Fruit fly (Drosophila melanogaster) whole organism, embryonic: ENCODE results near the gene Actn3.

ENCODE experiments used
- Aef1 ChIP-seq: fragments of 200-800 bp; sonication (Bioruptor generic); IDR thresholded peaks from 3 replicates; pipeline ENCODE4 v1.3.6; 2022; ENCODE audit warnings: missing biosample characterization, missing genetic modification characterization
- B-H1 ChIP-seq: fragments of 200-800 bp; sonication (Bioruptor generic); IDR thresholded peaks from 3 replicates; pipeline ENCODE4 v1.3.6; 2022; ENCODE audit warnings: missing biosample characterization, missing genetic modification characterization
- CG10209 ChIP-seq: fragments of 200-800 bp; sonication (Bioruptor generic); optimal IDR thresholded peaks from 3 replicates; lab custom pipeline; 2017; ENCODE audit warnings: missing biosample characterization, mild to moderate bottlenecking, missing genetic modification characterization, missing genetic modification reagents
- CG10462 ChIP-seq: fragments of 200-800 bp; sonication (Bioruptor generic); optimal IDR thresholded peaks from 2 replicates; lab custom pipeline; 2016; ENCODE audit warnings: missing biosample characterization, missing genetic modification characterization
- CG14050 ChIP-seq: fragments of 200-800 bp; sonication (Bioruptor generic); IDR thresholded peaks from 3 replicates; pipeline ENCODE4 v1.3.6; 2022; ENCODE audit warnings: missing biosample characterization, missing genetic modification characterization
- CG14710 ChIP-seq: fragments of 200-800 bp; sonication (Bioruptor generic); optimal IDR thresholded peaks from 3 replicates; lab custom pipeline; 2019; ENCODE audit warnings: missing biosample characterization, mild to moderate bottlenecking, missing genetic modification characterization, moderate library complexity
- CG15011 ChIP-seq: fragments of 200-800 bp; sonication (Bioruptor generic); optimal IDR thresholded peaks from 3 replicates; lab custom pipeline; 2018; ENCODE audit warnings: missing biosample characterization, mild to moderate bottlenecking, missing genetic modification characterization
- CG15073 ChIP-seq: fragments of 200-800 bp; sonication (Bioruptor generic); optimal IDR thresholded peaks from 2 replicates; lab custom pipeline; 2016; ENCODE audit warnings: missing biosample characterization, missing genetic modification characterization
- CG17385 ChIP-seq: fragments of 200-800 bp; sonication (Bioruptor generic); optimal IDR thresholded peaks from 3 replicates; lab custom pipeline; 2018; ENCODE audit warnings: missing biosample characterization, mild to moderate bottlenecking, missing genetic modification characterization
- CG17568 ChIP-seq: fragments of 200-800 bp; sonication (Bioruptor generic); optimal IDR thresholded peaks from 2 replicates; lab custom pipeline; 2018; ENCODE audit warnings: missing biosample characterization, mild to moderate bottlenecking, missing genetic modification characterization, moderate library complexity
- CG2889 ChIP-seq: fragments of 200-800 bp; sonication (Bioruptor generic); IDR thresholded peaks from 3 replicates; pipeline ENCODE4 v1.3.6; 2022; ENCODE audit warnings: missing biosample characterization, missing genetic modification characterization
- CG32532 ChIP-seq: fragments of 200-800 bp; sonication (Bioruptor generic); IDR thresholded peaks from 2 replicates; pipeline ENCODE4 v1.3.6; 2022; ENCODE audit warnings: missing biosample characterization, missing genetic modification characterization
- CG4617 ChIP-seq: fragments of 200-800 bp; sonication (Bioruptor generic); optimal IDR thresholded peaks from 3 replicates; lab custom pipeline; 2016; ENCODE audit warnings: missing biosample characterization, missing genetic modification characterization, borderline replicate concordance
- CG5180 ChIP-seq: fragments of 200-800 bp; sonication (Bioruptor generic); optimal IDR thresholded peaks from 3 replicates; lab custom pipeline; 2017; ENCODE audit warnings: missing biosample characterization, missing genetic modification characterization, mild to moderate bottlenecking, moderate library complexity, missing genetic modification reagents
- CG6654 ChIP-seq: fragments of 200-800 bp; sonication (Bioruptor generic); optimal IDR thresholded peaks from 2 replicates; lab custom pipeline; 2017; ENCODE audit warnings: missing biosample characterization, mild to moderate bottlenecking, missing genetic modification characterization
- CG6791 ChIP-seq: fragments of 200-800 bp; sonication (Bioruptor generic); IDR thresholded peaks from 3 replicates; pipeline ENCODE4 v1.3.6; 2022; ENCODE audit warnings: missing biosample characterization, missing genetic modification characterization; ENCODE audit not compliant: partially characterized antibody
- CG9876 ChIP-seq: fragments of 200-800 bp; sonication (Bioruptor generic); optimal IDR thresholded peaks from 2 replicates; lab custom pipeline; 2016; ENCODE audit warnings: missing biosample characterization, missing genetic modification characterization
- HHEX ChIP-seq: fragments of 200-800 bp; sonication (Bioruptor generic); optimal IDR thresholded peaks from 3 replicates; lab custom pipeline; 2017; ENCODE audit warnings: missing biosample characterization, mild to moderate bottlenecking, missing genetic modification characterization, missing genetic modification reagents
- Hey ChIP-seq: fragments of 200-800 bp; sonication (Bioruptor generic); optimal IDR thresholded peaks from 3 replicates; lab custom pipeline; 2018; ENCODE audit warnings: missing biosample characterization, mild to moderate bottlenecking, missing genetic modification characterization
- Kr ChIP-seq: fragments of 200-800 bp; sonication (Bioruptor generic); optimal IDR thresholded peaks from 2 replicates; lab custom pipeline; 2017; ENCODE audit warnings: missing biosample characterization, mild to moderate bottlenecking, missing genetic modification characterization
- Meics ChIP-seq: fragments of 200-800 bp; sonication (Bioruptor generic); optimal IDR thresholded peaks from 2 replicates; lab custom pipeline; 2017; ENCODE audit warnings: missing biosample characterization, mild to moderate bottlenecking, missing genetic modification characterization
- Opbp ChIP-seq: fragments of 200-800 bp; sonication (Bioruptor generic); IDR thresholded peaks from 3 replicates; pipeline ENCODE4 v1.3.6; 2022; ENCODE audit warnings: missing biosample characterization, missing genetic modification characterization; ENCODE audit not compliant: partially characterized antibody
- PHDP ChIP-seq: fragments of 200-800 bp; sonication (Bioruptor generic); optimal IDR thresholded peaks from 3 replicates; lab custom pipeline; 2018; ENCODE audit warnings: missing biosample characterization, mild to moderate bottlenecking, missing genetic modification characterization, moderate library complexity
- Six4 ChIP-seq: fragments of 200-800 bp; sonication (Bioruptor generic); optimal IDR thresholded peaks from 2 replicates; lab custom pipeline; 2016; ENCODE audit warnings: missing biosample characterization, missing genetic modification characterization
- Ssrp ChIP-seq: fragments of 200-800 bp; sonication (Bioruptor generic); optimal IDR thresholded peaks from 2 replicates; lab custom pipeline; 2018; ENCODE audit warnings: missing biosample characterization, mild to moderate bottlenecking, missing genetic modification characterization, moderate library complexity
- ab ChIP-seq: fragments of 200-800 bp; sonication (Bioruptor generic); optimal IDR thresholded peaks from 2 replicates; lab custom pipeline; 2016; ENCODE audit warnings: missing biosample characterization, missing genetic modification characterization
- ase ChIP-seq: fragments of 200-800 bp; sonication (Bioruptor generic); IDR thresholded peaks from 3 replicates; pipeline ENCODE4 v1.3.6; 2022; ENCODE audit warnings: missing biosample characterization, missing genetic modification characterization
- ato ChIP-seq: fragments of 200-800 bp; sonication (Bioruptor generic); IDR thresholded peaks from 2 replicates; pipeline ENCODE4 v1.3.6; 2022; ENCODE audit warnings: missing biosample characterization, missing genetic modification characterization; ENCODE audit not compliant: partially characterized antibody
- cad ChIP-seq: fragments of >200 bp; optimal IDR thresholded peaks from 2 replicates; lab custom pipeline; 2017; ENCODE audit warnings: missing biosample characterization, missing genetic modification characterization
- cato ChIP-seq: fragments of 200-800 bp; sonication (Bioruptor generic); optimal IDR thresholded peaks from 2 replicates; lab custom pipeline; 2016; ENCODE audit warnings: missing biosample characterization, missing genetic modification characterization, borderline replicate concordance
- chn ChIP-seq: fragments of 200-800 bp; sonication (Bioruptor generic); optimal IDR thresholded peaks from 2 replicates; lab custom pipeline; 2016; ENCODE audit warnings: missing biosample characterization, missing genetic modification characterization
- corto ChIP-seq: fragments of 200-800 bp; sonication (Bioruptor generic); optimal IDR thresholded peaks from 2 replicates; lab custom pipeline; 2016; ENCODE audit warnings: missing biosample characterization, mild to moderate bottlenecking, missing genetic modification characterization, moderate library complexity
- crol ChIP-seq: fragments of 200-800 bp; sonication (Bioruptor generic); IDR thresholded peaks from 2 replicates; pipeline ENCODE4 v1.3.6; 2022; ENCODE audit warnings: missing biosample characterization, missing genetic modification characterization
- crp ChIP-seq, 2 experiments: fragments of 200-800 bp; sonication (Bioruptor generic); optimal IDR thresholded peaks; 2 replicates in 1 of 2; 3 replicates in 1 of 2; lab custom pipeline; 2017; ENCODE audit warnings: missing biosample characterization in 2 of 2, missing genetic modification characterization in 2 of 2, mild to moderate bottlenecking in 1 of 2, moderate library complexity in 1 of 2
- jigr1 ChIP-seq: fragments of 200-800 bp; sonication (Bioruptor generic); IDR thresholded peaks from 3 replicates; pipeline ENCODE4 v1.3.6; 2022; ENCODE audit warnings: missing biosample characterization, missing genetic modification characterization
- kni ChIP-seq: fragments of 200-800 bp; sonication (Bioruptor generic); optimal IDR thresholded peaks from 3 replicates; lab custom pipeline; 2017; ENCODE audit warnings: mild to moderate bottlenecking, missing biosample characterization, missing genetic modification reagents, missing genetic modification characterization
- lov ChIP-seq, 2 experiments: fragments of 200-800 bp in 1 of 2; fragments of >200 bp in 1 of 2; sonication (Bioruptor generic) in 1 of 2; IDR thresholded peaks in 1 of 2; optimal IDR thresholded peaks in 1 of 2; 2 replicates in 1 of 2; 3 replicates in 1 of 2; pipeline versions ENCODE4 v1.3.6 to Lab custom; 2017 to 2022; ENCODE audit warnings: missing biosample characterization in 1 of 2, missing genetic modification characterization in 1 of 2
- pan ChIP-seq, 4 experiments: fragments of >200 bp in 3 of 4; fragments of 200-800 bp in 1 of 4; sonication (Bioruptor generic) in 1 of 4; optimal IDR thresholded peaks in 3 of 4; IDR thresholded peaks in 1 of 4; 2 replicates each; pipeline versions ENCODE4 v1.3.6 to Lab custom; 2017 to 2022; ENCODE audit warnings: missing biosample characterization in 2 of 4, missing genetic modification characterization in 2 of 4, mixed read lengths in 1 of 4
- pfk ChIP-seq: fragments of 200-800 bp; sonication (Bioruptor generic); optimal IDR thresholded peaks from 2 replicates; lab custom pipeline; 2018; ENCODE audit warnings: missing biosample characterization, mild to moderate bottlenecking, missing genetic modification characterization, moderate library complexity
- schlank ChIP-seq: fragments of 200-800 bp; sonication (Bioruptor generic); optimal IDR thresholded peaks from 2 replicates; lab custom pipeline; 2018; ENCODE audit warnings: missing biosample characterization, mild to moderate bottlenecking, missing genetic modification characterization
- sens-2 ChIP-seq: fragments of 200-800 bp; sonication (Bioruptor generic); IDR thresholded peaks from 2 replicates; pipeline ENCODE4 v1.3.6; 2022; ENCODE audit warnings: missing biosample characterization, missing genetic modification characterization
- so ChIP-seq: fragments of 200-800 bp; sonication (Bioruptor generic); IDR thresholded peaks from 3 replicates; pipeline ENCODE4 v1.3.6; 2022; ENCODE audit warnings: missing biosample characterization, missing genetic modification characterization
- ttk ChIP-seq: fragments of 200-800 bp; sonication (Bioruptor generic); IDR thresholded peaks from 2 replicates; pipeline ENCODE4 v2.1.2; 2022; ENCODE audit warnings: missing biosample characterization, missing genetic modification characterization
- unpg ChIP-seq: fragments of 200-800 bp; sonication (Bioruptor generic); optimal IDR thresholded peaks from 3 replicates; lab custom pipeline; 2018; ENCODE audit warnings: missing biosample characterization, mild to moderate bottlenecking, missing genetic modification characterization, moderate library complexity
- wek ChIP-seq: fragments of 200-800 bp; sonication (Bioruptor generic); optimal IDR thresholded peaks from 3 replicates; lab custom pipeline; 2018; ENCODE audit warnings: missing biosample characterization, mild to moderate bottlenecking, missing genetic modification characterization, moderate library complexity
- yki ChIP-seq: fragments of >200 bp; optimal IDR thresholded peaks from 3 replicates; lab custom pipeline; 2018
- zen ChIP-seq: fragments of 200-800 bp; sonication (Bioruptor generic); optimal IDR thresholded peaks from 3 replicates; lab custom pipeline; 2018; ENCODE audit warnings: missing biosample characterization, mild to moderate bottlenecking, missing genetic modification characterization, moderate library complexity

Actn3 gene

DNA sequence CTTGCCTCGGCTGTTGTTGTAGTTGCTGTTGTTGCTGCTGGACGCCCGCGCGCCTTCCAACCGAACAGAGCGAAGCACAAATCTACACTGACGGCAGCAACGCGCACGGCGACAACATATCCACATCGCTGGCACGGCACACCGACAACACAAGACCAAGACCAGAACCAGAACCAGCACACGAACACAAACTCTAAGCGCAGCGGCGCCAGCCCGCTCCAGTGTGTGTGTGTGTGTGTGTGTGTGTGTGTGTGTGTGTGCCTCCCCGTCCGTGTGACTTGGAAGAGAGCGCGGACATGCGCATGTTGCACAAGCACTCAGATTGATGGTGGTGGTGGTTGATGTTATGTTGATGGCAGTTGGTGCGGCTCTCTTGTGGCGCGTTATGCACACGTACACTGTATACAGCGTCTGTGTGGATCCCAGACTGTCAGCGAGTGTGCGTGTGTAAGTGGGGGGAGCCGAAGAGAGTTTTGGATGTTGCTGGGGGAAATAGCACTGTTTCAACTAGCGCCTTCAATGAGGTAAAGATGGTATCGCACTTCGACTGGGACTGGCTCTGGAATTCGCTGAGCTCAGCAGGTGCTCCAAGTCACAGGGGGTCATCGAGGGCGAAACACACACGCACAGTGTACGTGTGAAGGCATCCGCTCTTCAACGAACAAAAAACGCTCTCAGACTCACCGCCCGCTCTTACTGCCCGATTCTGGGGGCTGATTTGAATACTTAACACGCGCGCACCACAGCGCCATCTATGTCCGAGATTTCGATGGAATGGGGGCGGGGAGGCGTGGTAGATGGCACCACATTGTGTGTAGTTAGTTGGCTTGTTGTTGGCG lies 43.2 kb downstream of the Actn3 start:
- TF ChIP-seq crp (GFP tag; optimal IDR thresholded peaks at IDR 0.05; lab: Kevin White, UChicago) = no peak
- TF ChIP-seq Opbp (GFP tag; lab: Robert Waterston, UW) = peak; percentile 46; the same call in 2 of the 3 replicates
- no peak for TF ChIP-seq CG14050 (GFP tag; lab: Robert Waterston, UW)
- no peak for TF ChIP-seq sens-2 (GFP tag; lab: Robert Waterston, UW)
- no peak for TF ChIP-seq CG17568 (GFP tag; lab: Kevin White, UChicago)
- no peak for TF ChIP-seq ase
- no peak for TF ChIP-seq pfk (GFP tag; lab: Kevin White, UChicago)
- TF ChIP-seq Meics (GFP tag; lab: Kevin White, UChicago) = no peak
- TF ChIP-seq Hey (tag; lab: Kevin White, UChicago) = no peak
- peak; percentile 50 for TF ChIP-seq CG15073
- TF ChIP-seq CG2889 (GFP tag; lab: Robert Waterston, UW) = no peak
- TF ChIP-seq jigr1 = no peak
- TF ChIP-seq cato (GFP tag; lab: Kevin White, UChicago) = no peak
- TF ChIP-seq HHEX (GFP tag; lab: Kevin White, UChicago) = no peak
- no peak for TF ChIP-seq CG10462 (GFP tag; lab: Kevin White, UChicago)
- no peak for TF ChIP-seq CG9876 (GFP tag; lab: Kevin White, UChicago)
- no peak for TF ChIP-seq chn
- TF ChIP-seq CG14710 (tag; lab: Kevin White, UChicago) = no peak
- TF ChIP-seq PHDP (tag; lab: Kevin White, UChicago) = no peak
- TF ChIP-seq CG6654 = no peak
- peak; percentile 11; the same call in 1 of the 3 replicates for TF ChIP-seq Aef1 (GFP tag; lab: Robert Waterston, UW)
- no peak for TF ChIP-seq CG15011 (GFP tag; lab: Kevin White, UChicago)
- TF ChIP-seq CG32532 (GFP tag; lab: Robert Waterston, UW) = peak; percentile 6; the same call in 1 of the 2 replicates
- no peak for TF ChIP-seq B-H1 (GFP tag; lab: Robert Waterston, UW)
- no peak for TF ChIP-seq schlank
- TF ChIP-seq CG6791 = no peak
- TF ChIP-seq wek (GFP tag; lab: Kevin White, UChicago) = no peak
- no peak for TF ChIP-seq cad (GFP tag; lab: Kevin White, UChicago)
- no peak for TF ChIP-seq so
- TF ChIP-seq crol = no peak; the same call in 1 of the 2 replicates
- TF ChIP-seq lov (optimal IDR thresholded peaks at IDR 0.05; lab: Kevin White, UChicago) = no peak
- TF ChIP-seq lov (GFP tag; IDR thresholded peaks at IDR 0.05; lab: Robert Waterston, UW) = no peak
- TF ChIP-seq CG4617 (GFP tag; lab: Kevin White, UChicago) = no peak
- TF ChIP-seq CG5180 (GFP tag; lab: Kevin White, UChicago) = peak; percentile 84
- TF ChIP-seq unpg = no peak
- TF ChIP-seq ab (GFP tag; lab: Kevin White, UChicago) = no peak
- TF ChIP-seq Ssrp (tag; lab: Kevin White, UChicago) = no peak
- TF ChIP-seq CG17385 (GFP tag; lab: Kevin White, UChicago) = no peak
- TF ChIP-seq kni = peak; percentile 70
- 0 out of 2 replicates have a peak, but pooled peaks have one; percentile 35 for TF ChIP-seq ato
- TF ChIP-seq yki (lab: Kevin White, UChicago) = peak; percentile 51
- no peak for TF ChIP-seq Kr (GFP tag; lab: Kevin White, UChicago)
- TF ChIP-seq ttk = no peak
- no peak for TF ChIP-seq corto (GFP tag; lab: Kevin White, UChicago)
- no peak for TF ChIP-seq zen (tag; lab: Kevin White, UChicago)
- no peak for TF ChIP-seq CG10209 (GFP tag; lab: Kevin White, UChicago)
- no peak for TF ChIP-seq Six4
- no peak for TF ChIP-seq pan (optimal IDR thresholded peaks at IDR 0.05; lab: Kevin White, UChicago)
- TF ChIP-seq pan (GFP tag; optimal IDR thresholded peaks at IDR 0.05 in 1 of 2, IDR thresholded peaks at IDR 0.05 in 1 of 2) = no peak
